Worm (Caenorhabditis elegans): ENCODE data around the gene ech-1.1.

DNA sequence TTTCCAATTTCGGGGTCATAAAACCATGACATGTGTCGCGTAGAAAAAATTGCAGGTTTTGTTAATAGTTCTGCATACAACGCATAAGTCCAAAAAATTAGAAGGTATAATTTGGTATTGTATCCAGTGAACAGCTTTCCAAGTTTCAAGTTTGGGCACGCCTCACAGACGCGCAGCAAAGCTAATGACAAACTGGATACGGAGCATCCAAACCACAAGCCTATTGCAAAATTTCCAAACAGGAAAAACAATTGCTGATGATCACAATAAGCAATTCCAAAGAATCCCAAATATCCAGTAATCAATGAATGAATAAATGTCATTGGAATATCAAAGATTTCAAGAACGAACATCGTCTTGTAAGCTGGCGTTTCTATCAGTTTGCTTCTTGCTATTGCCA lies 47.8 kb downstream of the ech-1.1 start:
- TF ChIP-seq ama-1 (optimal IDR thresholded peaks at IDR 0.05) (no peak), ama-1 (GFP tag; optimal IDR thresholded peaks at IDR 0.05) (no peak), nhr-90 (tag; optimal IDR thresholded peaks at IDR 0.05) (no peak), B0019.2 (GFP tag; conservative IDR thresholded peaks at IDR 0.05) (no peak), aptf-2 (GFP tag; conservative IDR thresholded peaks at IDR 0.05) (no peak), snpc-4 (GFP tag; optimal IDR thresholded peaks at IDR 0.05) (no peak), snpc-4 (tag; optimal IDR thresholded peaks at IDR 0.05) (no peak), ztf-18 (tag; optimal IDR thresholded peaks at IDR 0.05) (no peak)
